Fruit fly (Drosophila melanogaster) whole organism, embryonic: ENCODE measurements around the gene CG32040.

Experiments
- Atf6 ChIP-seq: fragments of 200-800 bp; sonication (Bioruptor generic); IDR thresholded peaks from 2 replicates; pipeline ENCODE4 v1.3.6; 2022; ENCODE audit warnings: missing biosample characterization, missing genetic modification characterization
- Blimp-1 ChIP-seq: fragments of 200-800 bp; sonication (Bioruptor generic); optimal IDR thresholded peaks from 3 replicates; lab custom pipeline; 2018; ENCODE audit warnings: missing biosample characterization, missing genetic modification characterization, mild to moderate bottlenecking, moderate library complexity, missing genetic modification reagents
- CG10274 ChIP-seq: fragments of 200-800 bp; sonication (Bioruptor generic); optimal IDR thresholded peaks from 3 replicates; lab custom pipeline; 2017; ENCODE audit warnings: missing biosample characterization, mild to moderate bottlenecking, missing genetic modification characterization
- CG10543 ChIP-seq: fragments of 200-800 bp; sonication (Bioruptor generic); optimal IDR thresholded peaks from 3 replicates; lab custom pipeline; 2017; ENCODE audit warnings: missing biosample characterization, mild to moderate bottlenecking, missing genetic modification characterization, moderate library complexity
- CG10979 ChIP-seq: fragments of 200-800 bp; sonication (Bioruptor generic); optimal IDR thresholded peaks from 2 replicates; lab custom pipeline; 2018; ENCODE audit warnings: missing biosample characterization, mild to moderate bottlenecking, missing genetic modification characterization, moderate library complexity
- CG11456 ChIP-seq: fragments of 200-800 bp; sonication (Bioruptor generic); IDR thresholded peaks from 3 replicates; pipeline ENCODE4 v1.3.6; 2022; ENCODE audit warnings: missing biosample characterization, missing genetic modification characterization
- CG12659 ChIP-seq: fragments of 200-800 bp; sonication (Bioruptor generic); optimal IDR thresholded peaks from 3 replicates; lab custom pipeline; 2017; ENCODE audit warnings: mild to moderate bottlenecking, missing biosample characterization, missing genetic modification reagents, missing genetic modification characterization
- CG12744 ChIP-seq: fragments of 200-800 bp; sonication (Bioruptor generic); optimal IDR thresholded peaks from 2 replicates; lab custom pipeline; 2016; ENCODE audit warnings: missing biosample characterization, missing genetic modification characterization
- CG14441 ChIP-seq: fragments of 200-800 bp; sonication (Bioruptor generic); IDR thresholded peaks from 2 replicates; pipeline ENCODE4 v1.3.6; 2022; ENCODE audit warnings: missing biosample characterization, missing genetic modification characterization
- CG14667 ChIP-seq: fragments of 200-800 bp; sonication (Bioruptor generic); IDR thresholded peaks from 2 replicates; pipeline ENCODE4 v1.3.6; 2022; ENCODE audit warnings: missing biosample characterization, missing genetic modification characterization
- CG1529 ChIP-seq: fragments of 200-800 bp; sonication (Bioruptor generic); optimal IDR thresholded peaks from 3 replicates; lab custom pipeline; 2018; ENCODE audit warnings: missing biosample characterization, missing genetic modification characterization
- CG17186 ChIP-seq: fragments of 200-800 bp; sonication (Bioruptor generic); optimal IDR thresholded peaks from 3 replicates; lab custom pipeline; 2017; ENCODE audit warnings: missing biosample characterization, missing genetic modification reagents, missing genetic modification characterization
- CG17328 ChIP-seq: fragments of 200-800 bp; sonication (Bioruptor generic); IDR thresholded peaks from 2 replicates; pipeline ENCODE4 v1.3.6; 2022; ENCODE audit warnings: missing biosample characterization, missing genetic modification characterization
- CG17612 ChIP-seq: fragments of 200-800 bp; sonication (Bioruptor generic); IDR thresholded peaks from 2 replicates; pipeline ENCODE4 v1.3.6; 2022; ENCODE audit warnings: missing biosample characterization, missing genetic modification characterization
- CG2129 ChIP-seq: fragments of 200-800 bp; sonication (Bioruptor generic); IDR thresholded peaks from 2 replicates; pipeline ENCODE4 v1.3.6; 2022; ENCODE audit warnings: missing biosample characterization, missing genetic modification characterization; ENCODE audit not compliant: partially characterized antibody
- CG2202 ChIP-seq: fragments of 200-800 bp; sonication (Bioruptor generic); optimal IDR thresholded peaks from 2 replicates; lab custom pipeline; 2018; ENCODE audit warnings: missing biosample characterization, mild to moderate bottlenecking, missing genetic modification characterization
- CG31388 ChIP-seq: fragments of 200-800 bp; sonication (Bioruptor generic); optimal IDR thresholded peaks from 2 replicates; lab custom pipeline; 2016; ENCODE audit warnings: missing biosample characterization, missing genetic modification characterization
- CG34422 ChIP-seq: fragments of 200-800 bp; sonication (Bioruptor generic); IDR thresholded peaks from 3 replicates; pipeline ENCODE4 v1.3.6; 2022; ENCODE audit warnings: missing biosample characterization, missing genetic modification characterization
- CG6175 ChIP-seq: fragments of 200-800 bp; sonication (Bioruptor generic); IDR thresholded peaks from 3 replicates; pipeline ENCODE4 v1.3.6; 2022; ENCODE audit warnings: missing biosample characterization, missing genetic modification characterization
- CG7928 ChIP-seq: fragments of 200-800 bp; sonication (Bioruptor generic); optimal IDR thresholded peaks from 2 replicates; lab custom pipeline; 2017; ENCODE audit warnings: missing biosample characterization, mild to moderate bottlenecking, missing genetic modification characterization
- CG7987 ChIP-seq: fragments of 200-800 bp; sonication (Bioruptor generic); optimal IDR thresholded peaks from 2 replicates; lab custom pipeline; 2018; ENCODE audit warnings: missing biosample characterization, mild to moderate bottlenecking, missing genetic modification characterization, moderate library complexity
- CG8765 ChIP-seq: fragments of 200-800 bp; sonication (Bioruptor generic); IDR thresholded peaks from 2 replicates; pipeline ENCODE4 v1.3.6; 2022; ENCODE audit warnings: missing biosample characterization, missing genetic modification characterization
- CG9876 ChIP-seq: fragments of 200-800 bp; sonication (Bioruptor generic); optimal IDR thresholded peaks from 2 replicates; lab custom pipeline; 2016; ENCODE audit warnings: missing biosample characterization, missing genetic modification characterization
- CTCF ChIP-seq: fragments of 200-800 bp; sonication (Bioruptor generic); optimal IDR thresholded peaks from 2 replicates; lab custom pipeline; 2017; ENCODE audit warnings: missing biosample characterization, mild to moderate bottlenecking, missing genetic modification characterization, moderate library complexity
- D ChIP-seq, 2 experiments: fragments of 200-800 bp in 1 of 2; fragments of >200 bp in 1 of 2; sonication (Bioruptor generic) in 1 of 2; optimal IDR thresholded peaks; 2 replicates in 1 of 2; 3 replicates in 1 of 2; lab custom pipeline; 2017; ENCODE audit warnings: mild to moderate bottlenecking in 1 of 2, missing biosample characterization in 1 of 2, missing genetic modification characterization in 1 of 2, missing genetic modification reagents in 1 of 2
- Dp ChIP-seq: fragments of 200-800 bp; sonication (Bioruptor generic); optimal IDR thresholded peaks from 2 replicates; lab custom pipeline; 2018; ENCODE audit warnings: missing biosample characterization, mild to moderate bottlenecking, missing genetic modification characterization, moderate library complexity
- Ets65A ChIP-seq: fragments of 200-800 bp; sonication (Bioruptor generic); peaks from one replicate; lab custom pipeline; 2016; ENCODE audit warnings: missing biosample characterization, missing genetic modification characterization
- Lim3 ChIP-seq: fragments of 200-800 bp; sonication (Bioruptor generic); IDR thresholded peaks from 2 replicates; pipeline ENCODE4 v1.3.6; 2022; ENCODE audit warnings: missing biosample characterization, missing genetic modification characterization
- MBD-R2 ChIP-seq: fragments of 200-800 bp; sonication (Bioruptor generic); IDR thresholded peaks from 2 replicates; pipeline ENCODE4 v1.3.6; 2022; ENCODE audit warnings: missing biosample characterization, missing genetic modification characterization
- Nf-YB ChIP-seq: fragments of 200-800 bp; sonication (Bioruptor generic); optimal IDR thresholded peaks from 3 replicates; lab custom pipeline; 2019; ENCODE audit warnings: missing biosample characterization, mild to moderate bottlenecking, missing genetic modification characterization, moderate library complexity
- Optix ChIP-seq: fragments of 200-800 bp; sonication (Bioruptor generic); IDR thresholded peaks from 3 replicates; pipeline ENCODE4 v1.3.6; 2022; ENCODE audit warnings: missing biosample characterization, missing genetic modification characterization
- Rx ChIP-seq: fragments of 200-800 bp; sonication (Bioruptor generic); IDR thresholded peaks from 2 replicates; pipeline ENCODE4 v1.3.6; 2022; ENCODE audit warnings: missing biosample characterization, missing genetic modification characterization
- Sin3A ChIP-seq: fragments of >200 bp; optimal IDR thresholded peaks from 2 replicates; lab custom pipeline; 2018
- Vsx1 ChIP-seq: fragments of 200-800 bp; sonication (Bioruptor generic); optimal IDR thresholded peaks from 2 replicates; lab custom pipeline; 2017; ENCODE audit warnings: missing biosample characterization, mild to moderate bottlenecking, missing genetic modification characterization, missing genetic modification reagents
- al ChIP-seq: fragments of 200-800 bp; sonication (Bioruptor generic); IDR thresholded peaks from 2 replicates; pipeline ENCODE4 v1.3.6; 2022; ENCODE audit warnings: missing biosample characterization, missing genetic modification characterization
- ase ChIP-seq: fragments of 200-800 bp; sonication (Bioruptor generic); IDR thresholded peaks from 3 replicates; pipeline ENCODE4 v1.3.6; 2022; ENCODE audit warnings: missing biosample characterization, missing genetic modification characterization
- corto ChIP-seq: fragments of 200-800 bp; sonication (Bioruptor generic); optimal IDR thresholded peaks from 2 replicates; lab custom pipeline; 2016; ENCODE audit warnings: missing biosample characterization, mild to moderate bottlenecking, missing genetic modification characterization, moderate library complexity
- cwo ChIP-seq: fragments of 200-800 bp; sonication (Bioruptor generic); optimal IDR thresholded peaks from 3 replicates; lab custom pipeline; 2017; ENCODE audit warnings: missing biosample characterization, missing genetic modification characterization, mild to moderate bottlenecking, moderate library complexity, missing genetic modification reagents
- danr ChIP-seq: fragments of 200-800 bp; sonication (Bioruptor generic); IDR thresholded peaks from 2 replicates; pipeline ENCODE4 v1.3.6; 2022; ENCODE audit warnings: missing biosample characterization, missing genetic modification characterization
- jumu ChIP-seq: fragments of 200-800 bp; sonication (Bioruptor generic); optimal IDR thresholded peaks from 3 replicates; lab custom pipeline; 2016; ENCODE audit warnings: missing biosample characterization, missing genetic modification characterization
- klu ChIP-seq: fragments of 200-800 bp; sonication (Bioruptor generic); IDR thresholded peaks from 2 replicates; pipeline ENCODE4 v1.3.6; 2022; ENCODE audit warnings: missing biosample characterization, missing genetic modification characterization
- luna ChIP-seq: fragments of 200-800 bp; sonication (Bioruptor generic); optimal IDR thresholded peaks from 2 replicates; lab custom pipeline; 2016; ENCODE audit warnings: missing biosample characterization, missing genetic modification characterization
- mirr ChIP-seq: fragments of 200-800 bp; sonication (Bioruptor generic); optimal IDR thresholded peaks from 3 replicates; lab custom pipeline; 2018; ENCODE audit warnings: missing biosample characterization, mild to moderate bottlenecking, missing genetic modification characterization
- otp ChIP-seq: fragments of 200-800 bp; sonication (Bioruptor generic); IDR thresholded peaks from 3 replicates; pipeline ENCODE4, ENCODE4 v1.3.6; 2022; ENCODE audit warnings: missing biosample characterization, missing genetic modification characterization
- pfk ChIP-seq: fragments of 200-800 bp; sonication (Bioruptor generic); optimal IDR thresholded peaks from 2 replicates; lab custom pipeline; 2018; ENCODE audit warnings: missing biosample characterization, mild to moderate bottlenecking, missing genetic modification characterization, moderate library complexity
- pum ChIP-seq: fragments of 200-800 bp; sonication (Bioruptor generic); optimal IDR thresholded peaks from 2 replicates; lab custom pipeline; 2016; ENCODE audit warnings: missing biosample characterization, missing genetic modification characterization
- tap ChIP-seq: fragments of 200-800 bp; optimal IDR thresholded peaks from 3 replicates; lab custom pipeline; 2019; ENCODE audit warnings: missing biosample characterization, mild to moderate bottlenecking, missing genetic modification characterization, moderate library complexity
- tin ChIP-seq: fragments of 200-800 bp; sonication (Bioruptor generic); optimal IDR thresholded peaks from 3 replicates; lab custom pipeline; 2016; ENCODE audit warnings: missing biosample characterization, missing genetic modification characterization
- tna ChIP-seq: fragments of 200-800 bp; sonication (Bioruptor generic); IDR thresholded peaks from 2 replicates; pipeline ENCODE4 v1.3.6; 2022; ENCODE audit warnings: missing biosample characterization, missing genetic modification characterization; ENCODE audit not compliant: partially characterized antibody
- tx ChIP-seq: fragments of 200-800 bp; sonication (Bioruptor generic); optimal IDR thresholded peaks from 2 replicates; lab custom pipeline; 2016; ENCODE audit warnings: missing biosample characterization, missing genetic modification characterization
- vvl ChIP-seq: fragments of 200-800 bp; sonication (Bioruptor generic); IDR thresholded peaks from 2 replicates; pipeline ENCODE4 v1.3.6; 2022; ENCODE audit warnings: missing biosample characterization, missing genetic modification characterization

The CG32040 gene

DNA sequence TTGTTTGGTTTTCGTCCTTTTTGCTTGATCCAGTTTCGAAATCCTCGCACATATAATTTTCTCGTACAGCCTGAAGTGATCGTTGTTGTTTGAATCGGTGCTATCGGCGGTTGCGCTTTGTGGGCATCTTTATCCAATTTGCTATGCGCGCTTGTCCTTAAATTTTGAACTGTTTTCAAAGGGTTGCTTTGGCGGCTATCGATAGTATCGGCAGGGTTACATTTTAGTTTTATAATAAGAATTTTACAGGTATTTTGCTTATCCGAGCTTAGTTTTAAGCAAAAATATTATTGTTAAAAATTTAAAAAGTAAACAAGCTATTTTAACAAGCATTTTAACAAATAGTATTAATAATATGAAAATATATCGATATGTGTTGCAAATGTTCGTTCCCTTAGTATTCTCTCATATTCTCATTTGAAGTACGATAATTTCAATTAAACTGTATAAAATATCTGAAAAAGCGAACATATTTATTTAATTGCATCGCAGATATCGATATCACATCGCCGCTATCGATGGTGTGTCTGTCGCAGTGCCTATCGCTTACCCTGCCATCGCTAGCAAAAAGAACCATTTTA is 13.1 kb downstream of the CG32040 start, which contains the start of the genes Klp67A and CG4452 (continued):
- TF ChIP-seq al (GFP tag; lab: Robert Waterston, UW) (0 out of 2 replicates have a peak, but pooled peaks have one; percentile 34), Nf-YB (GFP tag; lab: Kevin White, UChicago) (no peak), pum (no peak), klu (GFP tag; lab: Robert Waterston, UW) (no peak), danr (GFP tag; lab: Robert Waterston, UW) (no peak), luna (no peak), CG2202 (no peak), CG14441 (GFP tag; lab: Robert Waterston, UW) (0 out of 2 replicates have a peak, but pooled peaks have one; percentile 13), mirr (GFP tag; lab: Kevin White, UChicago) (no peak), Blimp-1 (GFP tag; lab: Kevin White, UChicago) (no peak), CG17612 (GFP tag; lab: Robert Waterston, UW) (no peak), CG9876 (GFP tag; lab: Kevin White, UChicago) (no peak), MBD-R2 (0 out of 2 replicates have a peak, but pooled peaks have one; percentile 37), CG10274 (GFP tag; lab: Kevin White, UChicago) (no peak), Lim3 (GFP tag; lab: Robert Waterston, UW) (no peak), Atf6 (GFP tag; lab: Robert Waterston, UW) (no peak), CG10979 (tag; lab: Kevin White, UChicago) (peak; percentile 22), CG17328 (no peak), tna (GFP tag; lab: Robert Waterston, UW) (peak; percentile 71; the same call in 1 of the 2 replicates), tin (peak; percentile 55), tx (GFP tag; lab: Kevin White, UChicago) (no peak), D (optimal IDR thresholded peaks at IDR 0.05; lab: Kevin White, UChicago) (no peak), D (GFP tag; optimal IDR thresholded peaks at IDR 0.05; lab: Kevin White, UChicago) (no peak), CG12744 (no peak), CG31388 (no peak), ase (GFP tag; lab: Robert Waterston, UW) (no peak), cwo (no peak), CG11456 (GFP tag; lab: Robert Waterston, UW) (0 out of 3 replicates have a peak, but pooled peaks have one; percentile 4), otp (GFP tag; lab: Robert Waterston, UW) (no peak), corto (peak; percentile 52), CG7928 (peak; percentile 12), Rx (GFP tag; lab: Robert Waterston, UW) (no peak), CG8765 (no peak), CG34422 (GFP tag; lab: Robert Waterston, UW) (no peak), Optix (GFP tag; lab: Robert Waterston, UW) (no peak), tap (tag; lab: Kevin White, UChicago) (no peak), jumu (GFP tag; lab: Kevin White, UChicago) (no peak), CTCF (GFP tag; lab: Kevin White, UChicago) (no peak), CG14667 (0 out of 2 replicates have a peak, but pooled peaks have one; percentile 16), Sin3A (lab: Kevin White, UChicago) (peak; percentile 82), vvl (GFP tag; lab: Robert Waterston, UW) (no peak), Dp (GFP tag; lab: Kevin White, UChicago) (peak; percentile 72), Ets65A (GFP tag; lab: Kevin White, UChicago) (no peak), CG6175 (no peak), CG10543 (GFP tag; lab: Kevin White, UChicago) (peak; percentile 28), CG2129 (peak; percentile 95), pfk (GFP tag; lab: Kevin White, UChicago) (no peak), Vsx1 (no peak), CG7987 (GFP tag; lab: Kevin White, UChicago) (no peak), CG12659 (GFP tag; lab: Kevin White, UChicago) (peak; percentile 79), CG17186 (GFP tag; lab: Kevin White, UChicago) (peak; percentile 55), CG1529 (GFP tag; lab: Kevin White, UChicago) (no peak)
